Worm (Caenorhabditis elegans) whole organism, young adult: ENCODE measurements around the gene F32F2.4.

Experiments
- him-1 ChIP-seq: sonication (generic microtip); optimal IDR thresholded peaks from 2 replicates; lab custom pipeline; 2016; ENCODE audit warnings: missing genotype, missing genetic modification reagents, missing genetic modification characterization, missing compliant biosample characterization
- hrde-1 ChIP-seq: sonication (generic microtip); optimal IDR thresholded peaks from 2 replicates; lab custom pipeline; 2016; ENCODE audit warnings: missing genetic modification characterization, mild to moderate bottlenecking, missing compliant biosample characterization, moderate library complexity, missing genotype, missing genetic modification reagents, borderline replicate concordance
- unc-62 ChIP-seq: fragments of 150-350 bp; optimal IDR thresholded peaks from 2 replicates; lab custom pipeline; 2014; ENCODE audit warnings: missing biosample characterization, missing genetic modification reagents, missing genetic modification characterization

- TF ChIP-seq unc-62 (no peak), him-1 (tag; lab: Kevin White, UChicago) (no peak), hrde-1 (tag; lab: Kevin White, UChicago) (no peak)
Observed at ce11 chrV:13313045-13313623, 37.1 kb downstream of the F32F2.4 start, which contains the start of gene C50B6.3.
